ENCODE assay signal across 1 fruit fly cellular context in the genomic region with DNA sequence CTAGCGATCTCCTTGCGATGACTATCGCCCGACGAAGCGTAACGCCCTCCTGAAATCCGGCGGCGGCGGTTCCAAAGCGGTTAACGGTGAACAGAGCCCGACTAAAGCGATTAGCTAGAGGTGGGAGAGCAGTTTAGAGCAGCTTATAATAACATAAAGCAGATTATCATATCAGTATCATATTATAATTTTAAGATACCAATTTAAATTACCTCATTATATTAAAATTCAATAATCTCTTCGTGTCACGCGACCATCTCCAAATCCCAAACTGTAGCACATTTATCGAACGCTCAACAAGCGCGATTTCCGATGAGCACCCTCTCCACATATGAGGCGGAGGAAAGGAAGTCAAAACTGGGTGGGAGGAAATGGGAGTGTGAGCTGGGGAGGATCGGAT.
A peak's percentile ranks its signal among the peaks of the same experiment; 100 is the strongest.
TF ChIP-seq lines count a peak whose summit lies in the region.

No protein-coding gene starts in this region.

TF ChIP-seq in whole organism, embryonic, 481 proteins besides CTCF, POLR2A, EP300 and RAD21 (continued from another document):
- TF ChIP-seq CG6791 (GFP tag; IDR thresholded peaks at IDR 0.05; lab: Robert Waterston, UW; ENCODE audit: partially characterized antibody) (no peak), btn (GFP tag; optimal IDR thresholded peaks at IDR 0.05; lab: Kevin White, UChicago) (no peak), sr (GFP tag; IDR thresholded peaks at IDR 0.05; lab: Robert Waterston, UW) (no peak), CG4404 (GFP tag; IDR thresholded peaks at IDR 0.05; lab: Robert Waterston, UW) (peak; percentile 41; the same call in 1 of the 2 replicates), CG18011 (GFP tag; optimal IDR thresholded peaks at IDR 0.05; lab: Kevin White, UChicago) (no peak), CkIIα-i1 (GFP tag; IDR thresholded peaks at IDR 0.05; lab: Robert Waterston, UW) (no peak), Sin3A (optimal IDR thresholded peaks at IDR 0.05; lab: Kevin White, UChicago) (no peak), gsb-n (tag; optimal IDR thresholded peaks at IDR 0.05; lab: Kevin White, UChicago) (no peak), BtbVII (GFP tag; optimal IDR thresholded peaks at IDR 0.05; lab: Kevin White, UChicago) (no peak), Asciz (GFP tag; optimal IDR thresholded peaks at IDR 0.05; lab: Kevin White, UChicago) (no peak), CG9932 (GFP tag; IDR thresholded peaks at IDR 0.05; lab: Robert Waterston, UW) (no peak)
